Worm (Caenorhabditis elegans): ENCODE results near the gene bath-44.

DNA sequence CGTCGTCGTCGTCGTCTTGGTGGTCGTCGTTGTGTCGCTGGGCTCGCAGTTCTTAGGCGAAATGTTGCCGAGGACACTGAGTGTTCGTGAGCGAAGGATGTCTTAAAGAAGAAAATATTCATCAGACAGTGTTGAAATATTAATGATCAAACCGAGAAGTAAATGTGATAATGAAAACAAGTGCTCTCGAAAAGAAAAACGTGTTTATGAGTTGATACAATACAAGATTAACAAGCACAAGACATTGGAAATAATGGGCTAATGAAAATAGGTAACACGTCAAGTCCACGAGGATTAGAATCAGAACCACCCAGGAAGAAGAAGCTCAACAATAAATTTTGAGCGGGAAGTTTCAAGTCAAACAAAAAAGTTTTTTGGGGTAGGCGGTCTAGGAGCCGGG is 17.2 kb downstream of the bath-44 start, which contains the start of gene K02A2.5:
- TF ChIP-seq ZK546.5 (tag; optimal IDR thresholded peaks at IDR 0.05), result no peak
- TF ChIP-seq lin-11 (tag; optimal IDR thresholded peaks at IDR 0.05), result no peak
